Worm (Caenorhabditis elegans): Measurements from ENCODE around the gene F17A9.4.

- TF ChIP-seq med-1 (GFP tag; optimal IDR thresholded peaks at IDR 0.05; ENCODE audit: insufficient read depth): no peak
- no peak for TF ChIP-seq flt-1 (GFP tag; IDR thresholded peaks at IDR 0.05)
- TF ChIP-seq tab-1 (GFP tag; IDR thresholded peaks at IDR 0.05): no peak
- TF ChIP-seq klf-2 (GFP tag; conservative IDR thresholded peaks at IDR 0.05): no peak
- TF ChIP-seq ztf-29 (GFP tag; IDR thresholded peaks at IDR 0.05): no peak
- TF ChIP-seq cog-1 (tag; optimal IDR thresholded peaks at IDR 0.05): no peak
- TF ChIP-seq T22C8.4 (GFP tag; IDR thresholded peaks at IDR 0.05): no peak
- no peak for TF ChIP-seq ref-1 (GFP tag; conservative IDR thresholded peaks at IDR 0.05)
- no peak for TF ChIP-seq ztf-23 (GFP tag; IDR thresholded peaks at IDR 0.05)
Observed at ce11 chrV:6103429-6103828, 7.0 kb downstream of the F17A9.4 start, which contains the start of gene Y38A10A.11.
